Fruit fly (Drosophila melanogaster): Measurements from ENCODE around the gene CG6980.

Gene CG6980

dm6 chr3R:24816993-24817854 is 9.8 kb downstream of the CG6980 start, which contains the start of the genes CG5808 and Saf-B:
TSS of gene CG5808 (minus strand) at chr3R:24817007.
TSS of gene Saf-B (plus strand) at chr3R:24817464.
- TF ChIP-seq usp (GFP tag; optimal IDR thresholded peaks at IDR 0.05) (no peak), CG8478 (optimal IDR thresholded peaks at IDR 0.05) (no peak), EcR (GFP tag; optimal IDR thresholded peaks at IDR 0.05) (no peak), psq (optimal IDR thresholded peaks at IDR 0.05) (no peak), pan (optimal IDR thresholded peaks at IDR 0.05) (no peak), Dll (optimal IDR thresholded peaks at IDR 0.05) (no peak)

DNA sequence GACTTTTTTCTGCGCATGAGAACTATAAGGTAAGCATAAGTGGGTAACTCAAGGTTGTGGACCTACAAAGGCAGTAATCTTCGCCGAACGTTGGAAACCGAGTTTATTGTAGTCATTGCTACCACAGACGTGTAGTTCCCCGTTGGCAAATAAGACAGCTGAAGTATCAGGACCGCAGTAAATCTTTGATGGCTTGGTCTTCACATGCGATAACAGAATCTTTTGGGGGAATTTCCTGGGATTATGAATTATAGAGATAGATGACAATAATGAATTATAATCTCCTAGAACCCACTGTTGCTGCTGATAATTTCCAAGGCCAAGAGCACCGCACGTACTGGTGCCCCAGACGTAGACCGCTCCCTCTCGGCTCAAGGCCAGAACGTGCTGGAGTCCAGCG is 15.6 kb downstream of the CG6980 start:
- TF ChIP-seq usp (GFP tag; optimal IDR thresholded peaks at IDR 0.05) (no peak), Dll (optimal IDR thresholded peaks at IDR 0.05) (no peak), CG8478 (optimal IDR thresholded peaks at IDR 0.05) (no peak), psq (optimal IDR thresholded peaks at IDR 0.05) (no peak), EcR (GFP tag; optimal IDR thresholded peaks at IDR 0.05) (no peak), pan (optimal IDR thresholded peaks at IDR 0.05) (no peak)

dm6 chr3R:24825548-24825947 is 18.1 kb downstream of the CG6980 start, which contains the start of gene niki:
TSS of gene niki (minus strand) at chr3R:24825648.
- no peak for TF ChIP-seq psq (optimal IDR thresholded peaks at IDR 0.05)
- TF ChIP-seq usp (GFP tag; optimal IDR thresholded peaks at IDR 0.05), result no peak
- TF ChIP-seq CG8478 (optimal IDR thresholded peaks at IDR 0.05), result no peak
- TF ChIP-seq Dll (optimal IDR thresholded peaks at IDR 0.05), result no peak
- TF ChIP-seq EcR (GFP tag; optimal IDR thresholded peaks at IDR 0.05), result no peak
- TF ChIP-seq pan (optimal IDR thresholded peaks at IDR 0.05), result no peak

DNA sequence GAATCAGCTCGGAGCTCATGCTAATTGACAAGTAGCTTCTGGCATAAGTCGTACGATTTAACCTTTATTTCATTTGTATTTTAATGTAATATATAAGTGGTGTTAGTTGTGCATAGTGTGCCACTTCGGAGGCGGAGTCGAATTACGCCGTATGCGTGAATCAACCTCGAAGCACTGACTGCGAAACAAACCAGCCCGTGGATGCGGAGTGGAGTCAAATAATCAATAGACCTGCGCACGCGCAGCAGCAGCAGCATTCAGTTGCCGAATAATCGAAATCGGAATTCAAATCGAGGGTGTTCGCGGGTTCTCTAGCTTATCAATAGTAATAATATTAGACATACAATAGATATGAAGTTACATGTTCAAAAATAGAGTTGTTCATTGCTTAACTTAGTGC is 20.8 kb downstream of the CG6980 start, which contains the start of gene RabX4:
TSS of gene RabX4 (minus strand) at position 176 of the 400 bp plus-strand sequence.
- TF ChIP-seq pan (optimal IDR thresholded peaks at IDR 0.05) (no peak), EcR (GFP tag; optimal IDR thresholded peaks at IDR 0.05) (no peak), CG8478 (optimal IDR thresholded peaks at IDR 0.05) (no peak), psq (optimal IDR thresholded peaks at IDR 0.05) (no peak), Dll (optimal IDR thresholded peaks at IDR 0.05) (no peak), usp (GFP tag; optimal IDR thresholded peaks at IDR 0.05) (no peak)

DNA sequence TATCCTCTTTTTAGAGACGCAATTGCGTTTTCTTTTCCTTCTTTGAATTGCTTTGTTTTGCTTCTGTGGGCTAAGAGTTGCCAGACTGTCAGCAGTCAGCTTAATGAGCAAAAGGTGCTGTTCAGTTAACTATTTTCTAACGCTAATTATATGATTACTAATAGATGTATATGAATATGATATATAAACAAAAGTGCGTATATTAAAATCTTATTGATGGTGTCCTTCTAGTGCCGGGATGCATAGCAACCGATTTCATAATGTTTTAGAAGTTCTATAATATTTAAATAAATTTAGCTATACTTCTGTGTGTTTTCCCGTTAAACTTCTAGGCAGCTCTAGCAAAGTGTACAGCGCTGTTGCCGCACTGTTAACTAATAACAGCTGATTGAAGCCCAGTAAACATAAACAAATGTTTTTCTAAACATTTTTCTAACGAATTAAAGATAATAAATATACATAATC is 22.5 kb downstream of the CG6980 start, which contains the start of the genes Kaz and CG43273:
TSS of gene Kaz (minus strand) at position 73 of the 465 bp plus-strand sequence.
TSS of gene CG43273 (plus strand) at position 415 of the 465 bp plus-strand sequence.
- TF ChIP-seq Dll (optimal IDR thresholded peaks at IDR 0.05), result no peak
- TF ChIP-seq CG8478 (optimal IDR thresholded peaks at IDR 0.05), result no peak
- no peak for TF ChIP-seq usp (GFP tag; optimal IDR thresholded peaks at IDR 0.05)
- no peak for TF ChIP-seq psq (optimal IDR thresholded peaks at IDR 0.05)
- TF ChIP-seq pan (optimal IDR thresholded peaks at IDR 0.05), result no peak
- TF ChIP-seq EcR (GFP tag; optimal IDR thresholded peaks at IDR 0.05), result no peak

- TF ChIP-seq pan (optimal IDR thresholded peaks at IDR 0.05) (no peak), usp (GFP tag; optimal IDR thresholded peaks at IDR 0.05) (no peak), psq (optimal IDR thresholded peaks at IDR 0.05) (no peak)
Observed at dm6 chr3R:24833652-24834051, 26.2 kb downstream of the CG6980 start, which contains the start of gene sosie. TSS of gene sosie (plus strand) at chr3R:24833952.

DNA sequence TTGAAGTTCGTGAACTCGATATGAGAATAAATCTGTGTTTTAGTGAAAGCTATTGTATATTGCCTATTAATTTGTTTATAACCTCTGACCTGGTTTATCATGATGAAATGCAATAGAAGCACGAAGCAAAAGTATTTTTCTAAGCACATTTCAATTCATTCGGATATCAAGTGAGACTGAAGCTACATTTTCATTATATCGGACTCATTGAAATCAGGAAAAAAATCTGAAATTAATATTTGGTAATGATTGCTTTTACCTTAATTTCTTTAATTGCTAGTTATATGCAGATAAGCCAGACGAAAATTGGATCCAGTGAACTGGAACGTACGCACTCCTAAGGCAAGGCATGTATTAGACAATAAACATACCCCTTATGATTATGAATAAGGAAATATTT is 33.6 kb downstream of the CG6980 start, which contains the start of gene CG33658:
TSS of gene CG33658 (minus strand) at position 101 of the 400 bp plus-strand sequence.
- TF ChIP-seq EcR (GFP tag; optimal IDR thresholded peaks at IDR 0.05), result no peak
- no peak for TF ChIP-seq CG8478 (optimal IDR thresholded peaks at IDR 0.05)
- no peak for TF ChIP-seq psq (optimal IDR thresholded peaks at IDR 0.05)
- no peak for TF ChIP-seq Dll (optimal IDR thresholded peaks at IDR 0.05)
- TF ChIP-seq pan (optimal IDR thresholded peaks at IDR 0.05), result no peak
- no peak for TF ChIP-seq usp (GFP tag; optimal IDR thresholded peaks at IDR 0.05)

DNA sequence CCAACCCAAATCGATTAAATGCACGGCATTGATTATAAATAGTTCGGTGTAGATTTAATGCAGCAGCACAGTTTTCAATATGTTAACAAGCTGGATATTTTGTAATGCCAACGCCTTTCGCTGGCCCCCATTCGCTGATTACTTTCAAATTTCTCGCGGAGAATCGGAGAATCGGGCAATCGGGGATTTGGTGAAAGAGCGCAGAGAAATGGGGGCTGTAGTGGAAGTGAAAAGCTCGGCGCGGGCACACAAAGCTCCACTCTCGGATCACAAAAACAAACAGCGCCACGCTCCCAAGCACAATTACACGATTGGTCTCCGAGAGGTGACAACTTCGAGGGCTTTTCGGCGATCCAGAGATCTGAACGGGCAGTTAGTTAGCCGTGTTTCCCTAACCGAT is 34.2 kb downstream of the CG6980 start, which contains the start of gene Esp:
TSS of gene Esp (plus strand) at position 301 of the 400 bp plus-strand sequence.
- TF ChIP-seq Dll (optimal IDR thresholded peaks at IDR 0.05) (no peak), CG8478 (optimal IDR thresholded peaks at IDR 0.05) (no peak), EcR (GFP tag; optimal IDR thresholded peaks at IDR 0.05) (no peak), usp (GFP tag; optimal IDR thresholded peaks at IDR 0.05) (no peak), pan (optimal IDR thresholded peaks at IDR 0.05) (no peak), psq (optimal IDR thresholded peaks at IDR 0.05) (no peak)

- TF ChIP-seq usp (GFP tag; optimal IDR thresholded peaks at IDR 0.05) (no peak), Dll (optimal IDR thresholded peaks at IDR 0.05) (no peak), pan (optimal IDR thresholded peaks at IDR 0.05) (no peak), psq (optimal IDR thresholded peaks at IDR 0.05) (no peak)
Observed at dm6 chr3R:24845148-24845547, 37.7 kb downstream of the CG6980 start.

dm6 chr3R:24845952-24846848 is 38.8 kb downstream of the CG6980 start:
- TF ChIP-seq pan (optimal IDR thresholded peaks at IDR 0.05), result no peak
- TF ChIP-seq EcR (GFP tag; optimal IDR thresholded peaks at IDR 0.05), result no peak
- TF ChIP-seq Dll (optimal IDR thresholded peaks at IDR 0.05), result no peak
- TF ChIP-seq usp (GFP tag; optimal IDR thresholded peaks at IDR 0.05), result no peak
- TF ChIP-seq CG8478 (optimal IDR thresholded peaks at IDR 0.05), result no peak
- no peak for TF ChIP-seq psq (optimal IDR thresholded peaks at IDR 0.05)

- no peak for TF ChIP-seq pan (optimal IDR thresholded peaks at IDR 0.05)
- TF ChIP-seq Dll (optimal IDR thresholded peaks at IDR 0.05), result no peak
- no peak for TF ChIP-seq CG8478 (optimal IDR thresholded peaks at IDR 0.05)
- no peak for TF ChIP-seq usp (GFP tag; optimal IDR thresholded peaks at IDR 0.05)
- no peak for TF ChIP-seq EcR (GFP tag; optimal IDR thresholded peaks at IDR 0.05)
- TF ChIP-seq psq (optimal IDR thresholded peaks at IDR 0.05), result no peak
Observed at dm6 chr3R:24850420-24850819, 43.0 kb downstream of the CG6980 start, which contains the start of gene CG7006. TSS of gene CG7006 (plus strand) at chr3R:24850627.

Measured in whole organism.